Fruit fly (Drosophila melanogaster) whole organism, embryonic: Measurements from ENCODE around the gene Srp19.

Experiments
- Atf6 ChIP-seq: fragments of 200-800 bp; sonication (Bioruptor generic); IDR thresholded peaks from 2 replicates; pipeline ENCODE4 v1.3.6; 2022; ENCODE audit warnings: missing biosample characterization, missing genetic modification characterization
- C15 ChIP-seq: fragments of 200-800 bp; sonication (Bioruptor generic); IDR thresholded peaks from 3 replicates; pipeline ENCODE4 v1.3.6; 2022; ENCODE audit warnings: missing biosample characterization, missing genetic modification characterization
- CG10147 ChIP-seq: fragments of 200-800 bp; sonication (Bioruptor generic); optimal IDR thresholded peaks from 2 replicates; lab custom pipeline; 2019; ENCODE audit warnings: missing biosample characterization, mild to moderate bottlenecking, missing genetic modification characterization, moderate library complexity
- CG10274 ChIP-seq: fragments of 200-800 bp; sonication (Bioruptor generic); optimal IDR thresholded peaks from 3 replicates; lab custom pipeline; 2017; ENCODE audit warnings: missing biosample characterization, mild to moderate bottlenecking, missing genetic modification characterization
- CG10654 ChIP-seq: fragments of 200-800 bp; sonication (Bioruptor generic); optimal IDR thresholded peaks from 2 replicates; lab custom pipeline; 2016; ENCODE audit warnings: missing biosample characterization, missing genetic modification characterization
- CG11398 ChIP-seq: fragments of 200-800 bp; sonication (Bioruptor generic); optimal IDR thresholded peaks from 2 replicates; lab custom pipeline; 2016; ENCODE audit warnings: missing biosample characterization, missing genetic modification characterization
- CG11504 ChIP-seq: fragments of 200-800 bp; sonication (Bioruptor generic); optimal IDR thresholded peaks from 3 replicates; lab custom pipeline; 2019; ENCODE audit warnings: missing biosample characterization, mild to moderate bottlenecking, missing genetic modification characterization, moderate library complexity
- CG12219 ChIP-seq: fragments of 200-800 bp; sonication (Bioruptor generic); optimal IDR thresholded peaks from 3 replicates; lab custom pipeline; 2018; ENCODE audit warnings: missing biosample characterization, mild to moderate bottlenecking, missing genetic modification characterization
- CG17186 ChIP-seq: fragments of 200-800 bp; sonication (Bioruptor generic); optimal IDR thresholded peaks from 3 replicates; lab custom pipeline; 2017; ENCODE audit warnings: missing biosample characterization, missing genetic modification reagents, missing genetic modification characterization
- CG17568 ChIP-seq: fragments of 200-800 bp; sonication (Bioruptor generic); optimal IDR thresholded peaks from 2 replicates; lab custom pipeline; 2018; ENCODE audit warnings: missing biosample characterization, mild to moderate bottlenecking, missing genetic modification characterization, moderate library complexity
- CG17912 ChIP-seq: fragments of 200-800 bp; sonication (Bioruptor generic); optimal IDR thresholded peaks from 2 replicates; lab custom pipeline; 2018; ENCODE audit warnings: missing biosample characterization, mild to moderate bottlenecking, missing genetic modification characterization
- CG18262 ChIP-seq: fragments of 200-800 bp; optimal IDR thresholded peaks from 3 replicates; lab custom pipeline; 2019; ENCODE audit warnings: missing biosample characterization, mild to moderate bottlenecking, missing genetic modification characterization, moderate library complexity
- CG2199 ChIP-seq: fragments of 200-800 bp; sonication (Bioruptor generic); IDR thresholded peaks from 3 replicates; pipeline ENCODE4 v1.3.6; 2022; ENCODE audit warnings: missing biosample characterization, missing genetic modification characterization
- CG2875 ChIP-seq: fragments of 200-800 bp; sonication (Bioruptor generic); optimal IDR thresholded peaks from 2 replicates; lab custom pipeline; 2017; ENCODE audit warnings: missing biosample characterization, mild to moderate bottlenecking, missing genetic modification characterization, missing genetic modification reagents
- CG34376 ChIP-seq: fragments of 200-800 bp; sonication (Bioruptor generic); optimal IDR thresholded peaks from 2 replicates; lab custom pipeline; 2018; ENCODE audit warnings: missing biosample characterization, mild to moderate bottlenecking, missing genetic modification characterization
- CG4424 ChIP-seq: fragments of 200-800 bp; sonication (Bioruptor generic); optimal IDR thresholded peaks from 3 replicates; lab custom pipeline; 2016; ENCODE audit warnings: missing biosample characterization, missing genetic modification characterization
- CG8281 ChIP-seq: fragments of 200-800 bp; sonication (Bioruptor generic); optimal IDR thresholded peaks from 2 replicates; lab custom pipeline; 2018; ENCODE audit warnings: missing biosample characterization, mild to moderate bottlenecking, missing genetic modification characterization, moderate library complexity
- D19A ChIP-seq: fragments of 200-800 bp; optimal IDR thresholded peaks from 3 replicates; lab custom pipeline; 2019; ENCODE audit warnings: missing biosample characterization, mild to moderate bottlenecking, missing genetic modification characterization, moderate library complexity
- Dip3 ChIP-seq: fragments of 200-800 bp; sonication (Bioruptor generic); optimal IDR thresholded peaks from 3 replicates; lab custom pipeline; 2016; ENCODE audit warnings: missing biosample characterization, missing genetic modification characterization
- Elba2 ChIP-seq: fragments of 200-800 bp; sonication (Bioruptor generic); optimal IDR thresholded peaks from 3 replicates; lab custom pipeline; 2016; ENCODE audit warnings: missing biosample characterization, missing genetic modification characterization
- Hr51 ChIP-seq, 2 experiments: fragments of 200-800 bp; sonication (Bioruptor generic); optimal IDR thresholded peaks; 2 replicates in 1 of 2; 3 replicates in 1 of 2; lab custom pipeline; 2016 to 2018; ENCODE audit warnings: missing biosample characterization in 2 of 2, missing genetic modification characterization in 2 of 2, mild to moderate bottlenecking in 1 of 2, moderate library complexity in 1 of 2
- Meics ChIP-seq: fragments of 200-800 bp; sonication (Bioruptor generic); optimal IDR thresholded peaks from 2 replicates; lab custom pipeline; 2017; ENCODE audit warnings: missing biosample characterization, mild to moderate bottlenecking, missing genetic modification characterization
- NC2α ChIP-seq: fragments of 200-800 bp; sonication (Bioruptor generic); optimal IDR thresholded peaks from 2 replicates; lab custom pipeline; 2016; ENCODE audit warnings: missing biosample characterization, missing genetic modification characterization
- NC2β ChIP-seq: fragments of 200-800 bp; sonication (Bioruptor generic); optimal IDR thresholded peaks from 2 replicates; lab custom pipeline; 2016; ENCODE audit warnings: missing biosample characterization, missing genetic modification characterization
- NfI ChIP-seq: fragments of 200-800 bp; sonication (Bioruptor generic); optimal IDR thresholded peaks from 3 replicates; lab custom pipeline; 2018; ENCODE audit warnings: missing biosample characterization, mild to moderate bottlenecking, missing genetic modification characterization, moderate library complexity
- Pdp1 ChIP-seq, 2 experiments: fragments of 200-800 bp; sonication (Bioruptor generic); optimal IDR thresholded peaks; 3 replicates each; lab custom pipeline; 2016; ENCODE audit warnings: missing biosample characterization in 2 of 2, missing genetic modification characterization in 2 of 2, mild to moderate bottlenecking in 1 of 2, moderate library complexity in 1 of 2
- Ssrp ChIP-seq: fragments of 200-800 bp; sonication (Bioruptor generic); optimal IDR thresholded peaks from 2 replicates; lab custom pipeline; 2018; ENCODE audit warnings: missing biosample characterization, mild to moderate bottlenecking, missing genetic modification characterization, moderate library complexity
- Xbp1 ChIP-seq: fragments of 200-800 bp; sonication (Bioruptor generic); optimal IDR thresholded peaks from 3 replicates; lab custom pipeline; 2016; ENCODE audit warnings: missing biosample characterization, mild to moderate bottlenecking, missing genetic modification characterization
- ab ChIP-seq: fragments of 200-800 bp; sonication (Bioruptor generic); optimal IDR thresholded peaks from 2 replicates; lab custom pipeline; 2016; ENCODE audit warnings: missing biosample characterization, missing genetic modification characterization
- ac ChIP-seq: fragments of 200-800 bp; sonication (Bioruptor generic); optimal IDR thresholded peaks from 3 replicates; lab custom pipeline; 2017; ENCODE audit warnings: missing biosample characterization, mild to moderate bottlenecking, missing genetic modification characterization
- az2 ChIP-seq: fragments of 200-800 bp; sonication (Bioruptor generic); optimal IDR thresholded peaks from 3 replicates; lab custom pipeline; 2016; ENCODE audit warnings: missing biosample characterization, missing genetic modification characterization
- btn ChIP-seq: fragments of 200-800 bp; sonication (Bioruptor generic); optimal IDR thresholded peaks from 2 replicates; lab custom pipeline; 2016; ENCODE audit warnings: missing biosample characterization, missing genetic modification characterization
- ci ChIP-seq: fragments of 200-800 bp; sonication (Bioruptor generic); IDR thresholded peaks from 3 replicates; pipeline ENCODE4 v1.3.6; 2022; ENCODE audit warnings: missing biosample characterization, missing genetic modification characterization
- danr ChIP-seq: fragments of 200-800 bp; sonication (Bioruptor generic); IDR thresholded peaks from 2 replicates; pipeline ENCODE4 v1.3.6; 2022; ENCODE audit warnings: missing biosample characterization, missing genetic modification characterization
- dati ChIP-seq: fragments of 200-800 bp; sonication (Bioruptor generic); IDR thresholded peaks from 2 replicates; pipeline ENCODE4 v1.3.6; 2022; ENCODE audit warnings: missing biosample characterization, missing genetic modification characterization
- en ChIP-seq: fragments of 200-800 bp; sonication (Bioruptor generic); optimal IDR thresholded peaks from 2 replicates; lab custom pipeline; 2016; ENCODE audit warnings: missing biosample characterization, missing genetic modification characterization
- eve ChIP-seq, 2 experiments: fragments of >200 bp; optimal IDR thresholded peaks; 2 replicates each; lab custom pipeline; 2017; ENCODE audit warnings: missing biosample characterization in 2 of 2, missing genetic modification characterization in 2 of 2
- exex ChIP-seq: fragments of 200-800 bp; sonication (Bioruptor generic); optimal IDR thresholded peaks from 4 replicates; lab custom pipeline; 2018; ENCODE audit warnings: missing biosample characterization, mild to moderate bottlenecking, missing genetic modification characterization, moderate library complexity
- gro ChIP-seq: fragments of 200-800 bp; sonication (Bioruptor generic); optimal IDR thresholded peaks from 2 replicates; lab custom pipeline; 2016; ENCODE audit warnings: missing biosample characterization, missing genetic modification characterization
- kni ChIP-seq: fragments of 200-800 bp; sonication (Bioruptor generic); optimal IDR thresholded peaks from 3 replicates; lab custom pipeline; 2017; ENCODE audit warnings: mild to moderate bottlenecking, missing biosample characterization, missing genetic modification reagents, missing genetic modification characterization
- lmd ChIP-seq: fragments of 200-800 bp; sonication (Bioruptor generic); IDR thresholded peaks from 2 replicates; pipeline ENCODE4 v1.3.6; 2022; ENCODE audit warnings: missing biosample characterization, missing genetic modification characterization
- mld ChIP-seq: fragments of 200-800 bp; sonication (Bioruptor generic); IDR thresholded peaks from 3 replicates; pipeline ENCODE4 v1.3.6; 2022; ENCODE audit warnings: missing biosample characterization, missing genetic modification characterization; ENCODE audit not compliant: partially characterized antibody
- onecut ChIP-seq: fragments of 200-800 bp; sonication (Bioruptor generic); IDR thresholded peaks from 2 replicates; pipeline ENCODE4 v1.3.6; 2022; ENCODE audit warnings: missing biosample characterization, missing genetic modification characterization
- seq ChIP-seq: fragments of 200-800 bp; sonication (Bioruptor generic); IDR thresholded peaks from 2 replicates; pipeline ENCODE4 v1.3.6; 2022; ENCODE audit warnings: missing biosample characterization, missing genetic modification characterization
- so ChIP-seq: fragments of 200-800 bp; sonication (Bioruptor generic); IDR thresholded peaks from 3 replicates; pipeline ENCODE4 v1.3.6; 2022; ENCODE audit warnings: missing biosample characterization, missing genetic modification characterization
- sqz ChIP-seq: fragments of 200-800 bp; sonication (Bioruptor generic); optimal IDR thresholded peaks from 3 replicates; lab custom pipeline; 2018; ENCODE audit warnings: missing biosample characterization, mild to moderate bottlenecking, missing genetic modification characterization
- tup ChIP-seq: fragments of 200-800 bp; sonication (Bioruptor generic); optimal IDR thresholded peaks from 2 replicates; lab custom pipeline; 2016; ENCODE audit warnings: missing biosample characterization, mild to moderate bottlenecking, missing genetic modification characterization, moderate library complexity
- zf30C ChIP-seq: fragments of 200-800 bp; sonication (Bioruptor generic); optimal IDR thresholded peaks from 3 replicates; lab custom pipeline; 2018; ENCODE audit warnings: missing biosample characterization, mild to moderate bottlenecking, missing genetic modification characterization

Gene Srp19

dm6 chr3L:7367798-7368678 lies 20.2 kb upstream of the Srp19 start (continued):
- peak; percentile 80; the same call in 2 of the 3 replicates for TF ChIP-seq ci (GFP tag; lab: Robert Waterston, UW)
- TF ChIP-seq Pdp1 (GFP tag; optimal IDR thresholded peaks at IDR 0.05; lab: Kevin White, UChicago) = peak in 1 of 2 experiments; percentile 49
- TF ChIP-seq sqz = peak; percentile 33
- no peak for TF ChIP-seq CG11398 (GFP tag; lab: Kevin White, UChicago)
- TF ChIP-seq CG34376 (GFP tag; lab: Kevin White, UChicago) = peak; percentile 80
- TF ChIP-seq CG4424 (GFP tag; lab: Kevin White, UChicago) = peak; percentile 46
- TF ChIP-seq kni (GFP tag; lab: Kevin White, UChicago) = peak; percentile 52
- TF ChIP-seq so = peak; percentile 61; the same call in 1 of the 3 replicates
- TF ChIP-seq dati = no peak
- TF ChIP-seq Xbp1 (GFP tag; lab: Kevin White, UChicago) = peak; percentile 35
- peak; percentile 21 for TF ChIP-seq NfI (GFP tag; lab: Kevin White, UChicago)
- no peak for TF ChIP-seq lmd (GFP tag; lab: Robert Waterston, UW)
- TF ChIP-seq CG12219 (GFP tag; lab: Kevin White, UChicago) = peak; percentile 18
- TF ChIP-seq btn (GFP tag; lab: Kevin White, UChicago) = no peak
- peak in 1 of 2 experiments; percentile 40 for TF ChIP-seq Hr51 (GFP tag; optimal IDR thresholded peaks at IDR 0.05; lab: Kevin White, UChicago)
- TF ChIP-seq C15 (GFP tag; lab: Robert Waterston, UW) = no peak
- peak; percentile 56 for TF ChIP-seq CG11504 (tag; lab: Kevin White, UChicago)
- peak; percentile 48 for TF ChIP-seq zf30C
- peak; percentile 1 for TF ChIP-seq az2 (GFP tag; lab: Kevin White, UChicago)
- no peak for TF ChIP-seq CG17912 (GFP tag; lab: Kevin White, UChicago)
- no peak for TF ChIP-seq Ssrp
- TF ChIP-seq seq = no peak
- TF ChIP-seq CG10147 (GFP tag; lab: Kevin White, UChicago) = no peak
- no peak for TF ChIP-seq CG2875 (GFP tag; lab: Kevin White, UChicago)
- TF ChIP-seq CG8281 = no peak
- no peak for TF ChIP-seq CG17186 (GFP tag; lab: Kevin White, UChicago)
- peak; percentile 9 for TF ChIP-seq en (GFP tag; lab: Kevin White, UChicago)
- no peak for TF ChIP-seq CG10654
- TF ChIP-seq CG17568 (GFP tag; lab: Kevin White, UChicago) = no peak
- no peak for TF ChIP-seq tup (GFP tag; lab: Kevin White, UChicago)
- TF ChIP-seq danr (GFP tag; lab: Robert Waterston, UW) = no peak
- peak; percentile 88 for TF ChIP-seq exex
- TF ChIP-seq ab (GFP tag; lab: Kevin White, UChicago) = no peak
- TF ChIP-seq mld = no peak
- TF ChIP-seq Elba2 (GFP tag; lab: Kevin White, UChicago) = peak; percentile 93
- TF ChIP-seq ac (GFP tag; lab: Kevin White, UChicago) = no peak
- peak; percentile 7 for TF ChIP-seq D19A
- peak; percentile 50 for TF ChIP-seq Meics (GFP tag; lab: Kevin White, UChicago)
- no peak for TF ChIP-seq Dip3
- TF ChIP-seq onecut (GFP tag; lab: Robert Waterston, UW) = 0 out of 2 replicates have a peak, but pooled peaks have one; percentile 25
- TF ChIP-seq eve (GFP tag; optimal IDR thresholded peaks at IDR 0.05; lab: Kevin White, UChicago) = no peak
- 0 out of 3 replicates have a peak, but pooled peaks have one; percentile 67 for TF ChIP-seq CG2199 (GFP tag; lab: Robert Waterston, UW)
- TF ChIP-seq CG18262 = peak; percentile 18
- TF ChIP-seq NC2β = no peak
- no peak for TF ChIP-seq NC2α (GFP tag; lab: Kevin White, UChicago)
- TF ChIP-seq CG10274 = peak; percentile 0
- TF ChIP-seq gro (GFP tag; lab: Kevin White, UChicago) = no peak
- TF ChIP-seq Atf6 (GFP tag; lab: Robert Waterston, UW) = peak; percentile 50; the same call in 1 of the 2 replicates
